Fruit fly (Drosophila melanogaster) whole organism, prepupa: ENCODE measurements around the gene CG7384.

ENCODE experiments used
- CG32006 ChIP-seq: fragments of 200-800 bp; sonication (Bioruptor generic); optimal IDR thresholded peaks from 3 replicates; lab custom pipeline; 2017; ENCODE audit warnings: missing biosample characterization, mild to moderate bottlenecking, missing genetic modification characterization
- CG6276 ChIP-seq: fragments of 200-800 bp; sonication (Bioruptor generic); optimal IDR thresholded peaks from 2 replicates; lab custom pipeline; 2017; ENCODE audit warnings: missing biosample characterization, mild to moderate bottlenecking, missing genetic modification characterization
- CG6808 ChIP-seq: fragments of 200-800 bp; sonication (Bioruptor generic); optimal IDR thresholded peaks from 3 replicates; lab custom pipeline; 2017; ENCODE audit warnings: missing biosample characterization, missing genetic modification characterization, mild to moderate bottlenecking, moderate library complexity, missing genetic modification reagents
- CG8319 ChIP-seq: fragments of 200-800 bp; sonication (Bioruptor generic); optimal IDR thresholded peaks from 3 replicates; lab custom pipeline; 2016; ENCODE audit warnings: missing biosample characterization, missing genetic modification characterization
- Gug ChIP-seq: fragments of 200-800 bp; sonication (Bioruptor generic); IDR thresholded peaks from 2 replicates; pipeline ENCODE4 v1.3.6; 2022; ENCODE audit warnings: missing biosample characterization, missing genetic modification characterization
- Lpt ChIP-seq: fragments of 200-800 bp; sonication (Bioruptor generic); optimal IDR thresholded peaks from 3 replicates; lab custom pipeline; 2016; ENCODE audit warnings: missing biosample characterization, missing genetic modification characterization
- OdsH ChIP-seq: fragments of 200-800 bp; sonication (Bioruptor generic); optimal IDR thresholded peaks from 3 replicates; lab custom pipeline; 2016; ENCODE audit warnings: missing biosample characterization, missing genetic modification characterization
- Sox14 ChIP-seq: fragments of 200-800 bp; sonication (Bioruptor generic); optimal IDR thresholded peaks from 3 replicates; lab custom pipeline; 2016; ENCODE audit warnings: missing biosample characterization, missing genetic modification characterization
- achi ChIP-seq: fragments of 200-800 bp; sonication (Bioruptor generic); optimal IDR thresholded peaks from 3 replicates; lab custom pipeline; 2016; ENCODE audit warnings: missing biosample characterization, missing genetic modification characterization
- esn ChIP-seq: fragments of 200-800 bp; sonication (Bioruptor generic); optimal IDR thresholded peaks from 2 replicates; lab custom pipeline; 2016; ENCODE audit warnings: missing biosample characterization, mild to moderate bottlenecking, missing genetic modification characterization, moderate library complexity
- fd85E ChIP-seq: fragments of 200-800 bp; sonication (Bioruptor generic); optimal IDR thresholded peaks from 3 replicates; lab custom pipeline; 2016; ENCODE audit warnings: missing biosample characterization, missing genetic modification characterization
- salr ChIP-seq, 2 experiments: fragments of 200-800 bp; sonication (Bioruptor generic); optimal IDR thresholded peaks; 3 replicates each; lab custom pipeline; 2016 to 2018; ENCODE audit warnings: missing biosample characterization in 2 of 2, missing genetic modification characterization in 2 of 2, mild to moderate bottlenecking in 1 of 2

DNA sequence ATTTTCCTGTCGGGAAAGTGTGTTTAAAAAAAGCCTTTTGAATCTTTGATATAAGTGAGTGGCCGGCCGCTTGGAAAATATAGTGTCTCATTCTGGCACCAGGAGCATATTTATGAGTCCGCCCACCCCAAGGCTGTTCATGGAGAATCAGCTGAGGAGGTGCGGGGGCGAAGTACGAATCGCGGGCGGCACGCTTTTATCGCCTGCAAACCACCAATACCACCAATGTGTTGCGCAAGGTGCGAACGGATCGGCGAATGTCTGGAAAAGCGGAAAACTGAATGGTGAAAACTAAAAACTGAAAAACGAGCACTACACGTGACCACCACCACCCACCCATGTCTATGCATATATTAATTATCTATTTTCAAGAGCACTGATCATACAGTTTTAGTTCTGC, 41.3 kb downstream of the CG7384 start:
- TF ChIP-seq CG6808 (GFP tag; lab: Kevin White, UChicago) = no peak
- no peak for TF ChIP-seq CG8319 (GFP tag; lab: Kevin White, UChicago)
- no peak for TF ChIP-seq fd85E (GFP tag; lab: Kevin White, UChicago)
- TF ChIP-seq achi = no peak
- no peak for TF ChIP-seq Sox14
- no peak for TF ChIP-seq salr (GFP tag; optimal IDR thresholded peaks at IDR 0.05; lab: Kevin White, UChicago)
- no peak for TF ChIP-seq CG32006
- no peak for TF ChIP-seq Gug
- TF ChIP-seq OdsH (GFP tag; lab: Kevin White, UChicago) = no peak
- TF ChIP-seq esn (GFP tag; lab: Kevin White, UChicago) = no peak
- TF ChIP-seq Lpt = no peak
- no peak for TF ChIP-seq CG6276 (GFP tag; lab: Kevin White, UChicago)
